Fruit fly (Drosophila melanogaster) whole organism: ENCODE data around the gene TpnC73F.
A peak's percentile ranks its signal among the peaks of the same experiment; 100 is the strongest.

Experiments used
- CG8478 ChIP-seq: fragments of >200 bp; optimal IDR thresholded peaks from 2 replicates; lab custom pipeline; 2018; ENCODE audit warnings: inconsistent platforms
- Dll ChIP-seq: fragments of >200 bp; optimal IDR thresholded peaks from 2 replicates; lab custom pipeline; 2017
- EcR ChIP-seq, 2 experiments: fragments of >200 bp; optimal IDR thresholded peaks; 2 replicates each; lab custom pipeline; 2017; ENCODE audit warnings: missing biosample characterization in 2 of 2, missing genetic modification characterization in 2 of 2, missing genetic modification reagents in 2 of 2
- pan ChIP-seq: fragments of >200 bp; optimal IDR thresholded peaks from 2 replicates; lab custom pipeline; 2017
- psq ChIP-seq: fragments of >200 bp; optimal IDR thresholded peaks from 2 replicates; lab custom pipeline; 2017
- usp ChIP-seq: fragments of >200 bp; optimal IDR thresholded peaks from 2 replicates; lab custom pipeline; 2017; ENCODE audit warnings: missing biosample characterization, missing genetic modification characterization, mixed read lengths

The TpnC73F gene

dm6 chr3L:17007945-17008344 lies 37.9 kb upstream of the TpnC73F start:
- TF ChIP-seq EcR (GFP tag; optimal IDR thresholded peaks at IDR 0.05; lab: Kevin White, UChicago) (no peak), Dll (lab: Kevin White, UChicago) (no peak), usp (GFP tag; lab: Kevin White, UChicago) (no peak), CG8478 (no peak), pan (no peak), psq (no peak)

dm6 chr3L:17008911-17009364 lies 36.9 kb upstream of the TpnC73F start:
- no peak for TF ChIP-seq usp (GFP tag; lab: Kevin White, UChicago)
- no peak for TF ChIP-seq CG8478
- no peak for TF ChIP-seq psq
- TF ChIP-seq pan, result no peak
- no peak for TF ChIP-seq Dll (lab: Kevin White, UChicago)
- no peak for TF ChIP-seq EcR (GFP tag; optimal IDR thresholded peaks at IDR 0.05; lab: Kevin White, UChicago)

dm6 chr3L:17009715-17010491 lies 36.0 kb upstream of the TpnC73F start:
- peak; percentile 21 for TF ChIP-seq CG8478
- peak in 1 of 2 experiments; percentile 38 for TF ChIP-seq EcR (GFP tag; optimal IDR thresholded peaks at IDR 0.05; lab: Kevin White, UChicago)
- TF ChIP-seq Dll (lab: Kevin White, UChicago), result no peak
- TF ChIP-seq usp (GFP tag; lab: Kevin White, UChicago), result no peak

dm6 chr3L:17010492-17011303 lies 35.2 kb upstream of the TpnC73F start:
- no peak for TF ChIP-seq pan
- TF ChIP-seq Dll (lab: Kevin White, UChicago), result no peak
- peak; percentile 24 for TF ChIP-seq CG8478
- TF ChIP-seq usp (GFP tag; lab: Kevin White, UChicago), result no peak
- no peak for TF ChIP-seq EcR (GFP tag; optimal IDR thresholded peaks at IDR 0.05; lab: Kevin White, UChicago)
- no peak for TF ChIP-seq psq

- no peak for TF ChIP-seq pan
- TF ChIP-seq CG8478, result peak; percentile 43
Observed at dm6 chr3L:17011351-17012016, 34.4 kb upstream of the TpnC73F start.

dm6 chr3L:17012017-17012719 lies 33.7 kb upstream of the TpnC73F start, which contains the start of gene CG3764:
CG3764 (minus strand) TSS chr3L:17012565.
- TF ChIP-seq usp (GFP tag; lab: Kevin White, UChicago) (no peak), Dll (lab: Kevin White, UChicago) (peak; percentile 74)

dm6 chr3L:17015663-17016575 lies 29.9 kb upstream of the TpnC73F start, which contains the start of the genes CG6664 and CG7728:
CG6664 (minus strand) TSS chr3L:17016180.
CG7728 (plus strand) TSS chr3L:17016536.
- no peak for TF ChIP-seq Dll (lab: Kevin White, UChicago)
- no peak for TF ChIP-seq CG8478
- TF ChIP-seq pan, result no peak
- TF ChIP-seq usp (GFP tag; lab: Kevin White, UChicago), result no peak
- no peak for TF ChIP-seq psq
- TF ChIP-seq EcR (GFP tag; optimal IDR thresholded peaks at IDR 0.05; lab: Kevin White, UChicago), result no peak

dm6 chr3L:17016576-17016917 lies 29.3 kb upstream of the TpnC73F start:
- TF ChIP-seq pan (no peak), Dll (lab: Kevin White, UChicago) (peak; percentile 24), psq (no peak), CG8478 (no peak), usp (GFP tag; lab: Kevin White, UChicago) (no peak), EcR (GFP tag; optimal IDR thresholded peaks at IDR 0.05; lab: Kevin White, UChicago) (no peak)

dm6 chr3L:17022756-17023155 lies 23.1 kb upstream of the TpnC73F start, which contains the start of gene CG6652:
CG6652 (minus strand) TSS chr3L:17022856.
- no peak for TF ChIP-seq psq
- no peak for TF ChIP-seq CG8478
- no peak for TF ChIP-seq pan
- TF ChIP-seq Dll (lab: Kevin White, UChicago), result no peak
- TF ChIP-seq EcR (GFP tag; optimal IDR thresholded peaks at IDR 0.05; lab: Kevin White, UChicago), result no peak
- TF ChIP-seq usp (GFP tag; lab: Kevin White, UChicago), result no peak

dm6 chr3L:17023641-17024040 lies 22.2 kb upstream of the TpnC73F start, which contains the start of gene a10:
a10 (minus strand) TSS chr3L:17023741.
- TF ChIP-seq pan (no peak), CG8478 (no peak), Dll (lab: Kevin White, UChicago) (no peak), psq (no peak), usp (GFP tag; lab: Kevin White, UChicago) (no peak), EcR (GFP tag; optimal IDR thresholded peaks at IDR 0.05; lab: Kevin White, UChicago) (no peak)
